Worm (Caenorhabditis elegans) whole organism, L1 larva: ENCODE measurements around the gene nhr-21.

Experiments used
- C04F5.9 ChIP-seq: sonication (generic microtip); optimal IDR thresholded peaks from 2 replicates; lab custom pipeline; 2016; ENCODE audit warnings: missing genetic modification characterization, missing compliant biosample characterization
- C16A3.4 ChIP-seq: fragments of 150-350 bp; optimal IDR thresholded peaks from 2 replicates; lab custom pipeline; 2014; ENCODE audit warnings: missing biosample characterization, missing genetic modification characterization
- C34B4.2 ChIP-seq: sonication (generic microtip); optimal IDR thresholded peaks from 2 replicates; lab custom pipeline; 2017; ENCODE audit warnings: mild to moderate bottlenecking, missing genetic modification characterization, missing compliant biosample characterization
- F16B12.6 ChIP-seq: fragments of 150-350 bp; optimal IDR thresholded peaks from 2 replicates; lab custom pipeline; 2014; ENCODE audit warnings: missing biosample characterization, missing genetic modification characterization
- Y116A8C.19 ChIP-seq: sonication (generic microtip); optimal IDR thresholded peaks from 2 replicates; lab custom pipeline; 2016; ENCODE audit warnings: missing compliant biosample characterization, missing genetic modification characterization, borderline replicate concordance
- aha-1 ChIP-seq: fragments of 150-350 bp; optimal IDR thresholded peaks from 2 replicates; lab custom pipeline; 2014; ENCODE audit warnings: missing biosample characterization, missing genetic modification characterization
- aly-2 ChIP-seq: fragments of 150-350 bp; optimal IDR thresholded peaks from 2 replicates; lab custom pipeline; 2014; ENCODE audit warnings: missing biosample characterization, missing genetic modification characterization
- ama-1 ChIP-seq: fragments of 150-350 bp; optimal IDR thresholded peaks from 2 replicates; lab custom pipeline; 2014
- ceh-63 ChIP-seq: fragments of 200-800 bp; sonication (Bioruptor generic); optimal IDR thresholded peaks from 2 replicates; lab custom pipeline; 2018; ENCODE audit warnings: mild to moderate bottlenecking, missing genetic modification characterization, missing compliant biosample characterization
- ceh-8 ChIP-seq: fragments of 200-800 bp; sonication (Bioruptor generic); optimal IDR thresholded peaks from 2 replicates; lab custom pipeline; 2018; ENCODE audit warnings: mild to moderate bottlenecking, missing genetic modification characterization, moderate library complexity, missing compliant biosample characterization
- ceh-82 ChIP-seq, 3 experiments: fragments of 150-350 bp in 1 of 3; sonication (generic microtip) in 2 of 3; optimal IDR thresholded peaks; 2 replicates each; lab custom pipeline; 2014 to 2017; ENCODE audit warnings: missing biosample characterization in 3 of 3, missing genetic modification characterization in 3 of 3
- ceh-88 ChIP-seq: fragments of 200-800 bp; sonication (Bioruptor generic); IDR thresholded peaks from 2 replicates; pipeline ENCODE4 v1.3.6; 2022; ENCODE audit warnings: missing genetic modification characterization, missing compliant biosample characterization
- ces-1 ChIP-seq: fragments of 150-350 bp; optimal IDR thresholded peaks from 2 replicates; lab custom pipeline; 2014; ENCODE audit warnings: missing biosample characterization, missing genetic modification reagents, missing genetic modification characterization
- dsc-1 ChIP-seq: sonication (generic microtip); optimal IDR thresholded peaks from 2 replicates; lab custom pipeline; 2016; ENCODE audit warnings: mild to moderate bottlenecking, missing genetic modification characterization, missing compliant biosample characterization
- elt-3 ChIP-seq, 6 experiments: fragments of 150-350 bp in 1 of 6; sonication (generic microtip); optimal IDR thresholded peaks; 2 replicates each; lab custom pipeline; 2017 to 2018; ENCODE audit warnings: missing biosample characterization in 6 of 6, missing genetic modification characterization in 6 of 6, inconsistent platforms in 1 of 6
- fkh-10 ChIP-seq: sonication (generic microtip); optimal IDR thresholded peaks from 2 replicates; lab custom pipeline; 2017; ENCODE audit warnings: missing biosample characterization, missing genetic modification reagents, missing genetic modification characterization
- fkh-4 ChIP-seq: sonication (generic microtip); optimal IDR thresholded peaks from 2 replicates; lab custom pipeline; 2016; ENCODE audit warnings: missing compliant biosample characterization, missing genetic modification characterization, borderline replicate concordance
- fkh-8 ChIP-seq: sonication (generic microtip); optimal IDR thresholded peaks from 2 replicates; lab custom pipeline; 2016; ENCODE audit warnings: mild to moderate bottlenecking, missing genetic modification characterization, missing compliant biosample characterization
- fos-1 ChIP-seq: fragments of 150-350 bp; optimal IDR thresholded peaks from 2 replicates; lab custom pipeline; 2014; ENCODE audit warnings: missing biosample characterization, missing genetic modification characterization
- hlh-17 ChIP-seq: fragments of 200-800 bp; sonication (Bioruptor generic); optimal IDR thresholded peaks from 2 replicates; lab custom pipeline; 2018; ENCODE audit warnings: missing genetic modification characterization, mild to moderate bottlenecking, missing compliant biosample characterization, moderate library complexity, borderline replicate concordance
- hlh-4 ChIP-seq: sonication (generic microtip); optimal IDR thresholded peaks from 2 replicates; lab custom pipeline; 2016; ENCODE audit warnings: mild to moderate bottlenecking, missing genetic modification characterization, missing compliant biosample characterization
- hpl-2 ChIP-seq: fragments of 150-350 bp; optimal IDR thresholded peaks from 2 replicates; lab custom pipeline; 2014; ENCODE audit warnings: missing biosample characterization, missing genetic modification reagents, missing genetic modification characterization
- isw-1 ChIP-seq: fragments of 200-800 bp; sonication (Bioruptor generic); IDR thresholded peaks from 2 replicates; pipeline ENCODE4 v1.3.6; 2022; ENCODE audit warnings: missing genetic modification characterization, missing compliant biosample characterization
- jun-1 ChIP-seq: fragments of 150-350 bp; optimal IDR thresholded peaks from 2 replicates; lab custom pipeline; 2014; ENCODE audit warnings: missing biosample characterization, missing genetic modification reagents, missing genetic modification characterization
- lin-13 ChIP-seq: fragments of 150-350 bp; optimal IDR thresholded peaks from 2 replicates; lab custom pipeline; 2014; ENCODE audit warnings: missing biosample characterization, missing genetic modification reagents, missing genetic modification characterization
- lin-15B ChIP-seq: fragments of 150-350 bp; sonication (generic microtip); optimal IDR thresholded peaks from 3 replicates; lab custom pipeline; 2014; ENCODE audit warnings: missing biosample characterization, missing genetic modification characterization
- lin-35 ChIP-seq, 2 experiments: fragments of 150-350 bp; optimal IDR thresholded peaks; 2 replicates each; lab custom pipeline; 2014; ENCODE audit warnings: missing biosample characterization in 2 of 2, missing genetic modification characterization in 2 of 2, missing genetic modification reagents in 2 of 2
- lin-39 ChIP-seq: fragments of 150-350 bp; optimal IDR thresholded peaks from 2 replicates; lab custom pipeline; 2014; ENCODE audit warnings: missing biosample characterization, missing genetic modification reagents, missing genetic modification characterization
- mab-9 ChIP-seq: fragments of 200-800 bp; sonication (Bioruptor generic); IDR thresholded peaks from 2 replicates; pipeline ENCODE4 v1.3.6; 2022; ENCODE audit warnings: missing genetic modification reagents, missing genetic modification characterization, missing compliant biosample characterization
- mdl-1 ChIP-seq, 2 experiments: fragments of 150-350 bp; optimal IDR thresholded peaks; 2 replicates each; lab custom pipeline; 2014 to 2017; ENCODE audit warnings: missing biosample characterization in 2 of 2, missing genetic modification characterization in 2 of 2, inconsistent platforms in 1 of 2
- mef-2 ChIP-seq: fragments of 150-350 bp; optimal IDR thresholded peaks from 2 replicates; lab custom pipeline; 2014; ENCODE audit warnings: missing biosample characterization, missing genetic modification characterization
- nhr-11 ChIP-seq: fragments of 150-350 bp; optimal IDR thresholded peaks from 2 replicates; lab custom pipeline; 2014; ENCODE audit warnings: missing biosample characterization, missing genetic modification characterization
- nhr-19 ChIP-seq: fragments of 200-800 bp; sonication (Bioruptor generic); conservative IDR thresholded peaks from 2 replicates; pipeline ENCODE4 v1.3.6; 2022; ENCODE audit warnings: missing genetic modification characterization, missing compliant biosample characterization
- nhr-20 ChIP-seq: sonication (generic microtip); optimal IDR thresholded peaks from 2 replicates; lab custom pipeline; 2016; ENCODE audit warnings: mild to moderate bottlenecking, missing genetic modification characterization, missing compliant biosample characterization
- nhr-71 ChIP-seq: sonication (generic microtip); optimal IDR thresholded peaks from 2 replicates; lab custom pipeline; 2016; ENCODE audit warnings: mild to moderate bottlenecking, missing genetic modification characterization, moderate library complexity, missing compliant biosample characterization
- nhr-76 ChIP-seq: sonication (generic microtip); optimal IDR thresholded peaks from 2 replicates; lab custom pipeline; 2017; ENCODE audit warnings: missing biosample characterization, missing genetic modification characterization
- nhr-77 ChIP-seq: fragments of 150-350 bp; optimal IDR thresholded peaks from 2 replicates; lab custom pipeline; 2014; ENCODE audit warnings: missing biosample characterization, missing genetic modification characterization
- nhr-84 ChIP-seq: sonication (generic microtip); optimal IDR thresholded peaks from 2 replicates; lab custom pipeline; 2017; ENCODE audit warnings: missing biosample characterization, missing genetic modification characterization
- nhr-85 ChIP-seq: sonication (generic microtip); peaks from one replicate; lab custom pipeline; 2016; ENCODE audit warnings: missing genetic modification characterization, inconsistent platforms, missing compliant biosample characterization
- nhr-90 ChIP-seq: sonication (generic microtip); optimal IDR thresholded peaks from 2 replicates; lab custom pipeline; 2016; ENCODE audit warnings: mild to moderate bottlenecking, missing genetic modification characterization, missing compliant biosample characterization; ENCODE audit not compliant: poor library complexity
- pax-3 ChIP-seq: fragments of 200-800 bp; sonication (Bioruptor generic); optimal IDR thresholded peaks from 2 replicates; lab custom pipeline; 2018; ENCODE audit warnings: mild to moderate bottlenecking, missing genetic modification characterization, moderate library complexity, missing compliant biosample characterization
- pqm-1 ChIP-seq: sonication (generic microtip); optimal IDR thresholded peaks from 3 replicates; lab custom pipeline; 2017; ENCODE audit warnings: missing biosample characterization, missing genetic modification characterization
- snpc-4 ChIP-seq: fragments of 150-350 bp; optimal IDR thresholded peaks from 2 replicates; lab custom pipeline; 2014; ENCODE audit warnings: missing biosample characterization, missing genetic modification characterization
- sptf-1 ChIP-seq: fragments of 150-350 bp; optimal IDR thresholded peaks from 2 replicates; lab custom pipeline; 2014; ENCODE audit warnings: missing biosample characterization, missing genetic modification characterization
- swsn-7 ChIP-seq: sonication (generic microtip); optimal IDR thresholded peaks from 2 replicates; lab custom pipeline; 2016; ENCODE audit warnings: missing genetic modification characterization, missing compliant biosample characterization
- unc-130 ChIP-seq: fragments of 150-350 bp; optimal IDR thresholded peaks from 2 replicates; lab custom pipeline; 2017; ENCODE audit warnings: missing biosample characterization, missing genetic modification characterization, inconsistent platforms
- unc-30 ChIP-seq: sonication (generic microtip); optimal IDR thresholded peaks from 2 replicates; lab custom pipeline; 2017; ENCODE audit warnings: missing biosample characterization, missing genetic modification characterization
- unc-62 ChIP-seq: fragments of 150-350 bp; optimal IDR thresholded peaks from 2 replicates; lab custom pipeline; 2014; ENCODE audit warnings: missing biosample characterization, missing genetic modification reagents, missing genetic modification characterization
- unc-98 ChIP-seq: fragments of 200-800 bp; sonication (Bioruptor generic); IDR thresholded peaks from 2 replicates; pipeline ENCODE4 v1.3.6; 2022; ENCODE audit warnings: missing genetic modification characterization, missing compliant biosample characterization
- xbp-1 ChIP-seq: sonication (generic microtip); optimal IDR thresholded peaks from 2 replicates; lab custom pipeline; 2016; ENCODE audit warnings: missing genetic modification characterization, missing compliant biosample characterization

The nhr-21 gene

ce11 chrII:7317468-7317867 is 21.6 kb upstream of the nhr-21 start, which contains the start of gene F21D12.2:
F21D12.2 (plus strand) TSS chrII:7317768.
- TF ChIP-seq lin-39 (tag; lab: Kevin White, UChicago) (no peak), ama-1 (no peak), nhr-90 (tag; lab: Kevin White, UChicago) (no peak), mab-9 (GFP tag; lab: Robert Waterston, UW) (no peak), swsn-7 (no peak), C16A3.4 (tag; lab: Kevin White, UChicago) (no peak), nhr-11 (no peak), C34B4.2 (tag; lab: Kevin White, UChicago) (no peak), hpl-2 (GFP tag; lab: Kevin White, UChicago) (no peak), nhr-20 (tag; lab: Kevin White, UChicago) (no peak), nhr-19 (GFP tag; lab: Robert Waterston, UW) (no peak), pax-3 (tag; lab: Kevin White, UChicago) (no peak), fos-1 (tag; lab: Kevin White, UChicago) (no peak)

ce11 chrII:7319471-7319870 is 19.6 kb upstream of the nhr-21 start:
- TF ChIP-seq ceh-8 (GFP tag; lab: Kevin White, UChicago), result no peak
- TF ChIP-seq nhr-84 (tag; lab: Kevin White, UChicago), result no peak
- no peak for TF ChIP-seq xbp-1 (tag; lab: Kevin White, UChicago)
- TF ChIP-seq C34B4.2 (tag; lab: Kevin White, UChicago), result no peak
- no peak for TF ChIP-seq hlh-17 (GFP tag; lab: Kevin White, UChicago)
- no peak for TF ChIP-seq unc-62 (GFP tag; lab: Kevin White, UChicago)
- no peak for TF ChIP-seq isw-1
- no peak for TF ChIP-seq lin-15B
- no peak for TF ChIP-seq fkh-4 (tag; lab: Kevin White, UChicago)
- no peak for TF ChIP-seq aha-1 (tag; lab: Kevin White, UChicago)

ce11 chrII:7323317-7323716 is 15.7 kb upstream of the nhr-21 start:
- TF ChIP-seq nhr-19 (GFP tag; lab: Robert Waterston, UW), result peak; percentile 81
- no peak for TF ChIP-seq ceh-88 (GFP tag; lab: Robert Waterston, UW)
- TF ChIP-seq F16B12.6 (tag; lab: Kevin White, UChicago), result no peak
- no peak for TF ChIP-seq lin-15B
- no peak for TF ChIP-seq ceh-82 (tag; optimal IDR thresholded peaks at IDR 0.05; lab: Kevin White, UChicago)
- peak; percentile 33 for TF ChIP-seq xbp-1 (tag; lab: Kevin White, UChicago)
- no peak for TF ChIP-seq elt-3 (tag; optimal IDR thresholded peaks at IDR 0.05; lab: Kevin White, UChicago)
- TF ChIP-seq ces-1 (GFP tag; lab: Kevin White, UChicago), result no peak
- peak; percentile 22 for TF ChIP-seq mef-2 (tag; lab: Kevin White, UChicago)
- no peak for TF ChIP-seq unc-30 (tag; lab: Kevin White, UChicago)
- no peak for TF ChIP-seq unc-98 (GFP tag; lab: Robert Waterston, UW)
- TF ChIP-seq aly-2 (tag; lab: Kevin White, UChicago), result no peak
- no peak for TF ChIP-seq lin-13 (GFP tag; lab: Kevin White, UChicago)
- TF ChIP-seq dsc-1, result no peak
- TF ChIP-seq snpc-4 (tag; lab: Kevin White, UChicago), result no peak
- TF ChIP-seq ceh-63 (GFP tag; lab: Kevin White, UChicago), result no peak
- TF ChIP-seq Y116A8C.19, result no peak
- TF ChIP-seq sptf-1 (tag; lab: Kevin White, UChicago), result no peak
- no peak for TF ChIP-seq jun-1 (tag; lab: Kevin White, UChicago)
- no peak for TF ChIP-seq pax-3 (tag; lab: Kevin White, UChicago)
- TF ChIP-seq unc-130 (tag; lab: Kevin White, UChicago), result no peak
- no peak for TF ChIP-seq mab-9 (GFP tag; lab: Robert Waterston, UW)
- TF ChIP-seq C04F5.9 (tag; lab: Kevin White, UChicago), result no peak
- no peak for TF ChIP-seq fos-1 (tag; lab: Kevin White, UChicago)
- peak; percentile 14 for TF ChIP-seq nhr-85 (tag; lab: Kevin White, UChicago)
- peak in 1 of 2 experiments; percentile 58 for TF ChIP-seq mdl-1 (tag; optimal IDR thresholded peaks at IDR 0.05; lab: Kevin White, UChicago)
- TF ChIP-seq fkh-8 (tag; lab: Kevin White, UChicago), result no peak
- TF ChIP-seq nhr-77 (tag; lab: Kevin White, UChicago), result no peak
- peak; percentile 93 for TF ChIP-seq nhr-71 (tag; lab: Kevin White, UChicago)
- no peak for TF ChIP-seq ama-1
- no peak for TF ChIP-seq isw-1
- TF ChIP-seq fkh-10, result no peak
- TF ChIP-seq nhr-76 (tag; lab: Kevin White, UChicago), result no peak
- no peak for TF ChIP-seq pqm-1 (tag; lab: Kevin White, UChicago)
- TF ChIP-seq hlh-4 (tag; lab: Kevin White, UChicago), result no peak
- TF ChIP-seq lin-35 (GFP tag; optimal IDR thresholded peaks at IDR 0.05; lab: Kevin White, UChicago), result peak in 1 of 2 experiments; percentile 2
